Worm (Caenorhabditis elegans) whole organism, mixed stage, embryonic: Measurements from ENCODE around the gene M88.3.

Source experiments
- M03D4.4 ChIP-seq: sonication (generic microtip); optimal IDR thresholded peaks from 2 replicates; lab custom pipeline; 2017; ENCODE audit warnings: mild to moderate bottlenecking, missing genetic modification characterization, missing compliant biosample characterization
- blmp-1 ChIP-seq: fragments of 150-350 bp; optimal IDR thresholded peaks from 2 replicates; lab custom pipeline; 2014; ENCODE audit warnings: missing biosample characterization, missing genetic modification characterization
- ceh-39 ChIP-seq: fragments of 150-350 bp; optimal IDR thresholded peaks from 2 replicates; lab custom pipeline; 2014; ENCODE audit warnings: missing biosample characterization, missing genetic modification characterization
- ceh-83 ChIP-seq: fragments of 200-800 bp; sonication (Bioruptor generic); optimal IDR thresholded peaks from 2 replicates; lab custom pipeline; 2018; ENCODE audit warnings: mild to moderate bottlenecking, missing genetic modification characterization, missing compliant biosample characterization
- ces-1 ChIP-seq: fragments of 150-350 bp; optimal IDR thresholded peaks from 2 replicates; lab custom pipeline; 2014; ENCODE audit warnings: missing biosample characterization, missing genetic modification reagents, missing genetic modification characterization
- cnd-1 ChIP-seq: fragments of 200-800 bp; sonication (Bioruptor generic); optimal IDR thresholded peaks from 2 replicates; lab custom pipeline; 2018; ENCODE audit warnings: mild to moderate bottlenecking, missing genetic modification characterization, missing compliant biosample characterization
- drap-1 ChIP-seq: fragments of 200-800 bp; sonication (Bioruptor generic); optimal IDR thresholded peaks from 3 replicates; lab custom pipeline; 2018; ENCODE audit warnings: mild to moderate bottlenecking, missing genetic modification characterization, missing compliant biosample characterization
- elt-1 ChIP-seq: sonication (generic microtip); optimal IDR thresholded peaks from 2 replicates; lab custom pipeline; 2017; ENCODE audit warnings: missing genetic modification characterization, mild to moderate bottlenecking, missing compliant biosample characterization, antibody characterized with exemption, moderate library complexity, borderline replicate concordance; ENCODE audit not compliant: insufficient read depth
- elt-3 ChIP-seq: fragments of 150-350 bp; optimal IDR thresholded peaks from 2 replicates; lab custom pipeline; 2014; ENCODE audit warnings: missing biosample characterization, missing genetic modification characterization
- ham-2 ChIP-seq: fragments of 200-800 bp; sonication (Bioruptor generic); optimal IDR thresholded peaks from 2 replicates; lab custom pipeline; 2018; ENCODE audit warnings: mild to moderate bottlenecking, missing genetic modification characterization, missing compliant biosample characterization
- hlh-1 ChIP-seq: fragments of 150-350 bp; optimal IDR thresholded peaks from 2 replicates; lab custom pipeline; 2014; ENCODE audit warnings: missing biosample characterization, missing genetic modification reagents, missing genetic modification characterization
- lin-13 ChIP-seq: fragments of 150-350 bp; optimal IDR thresholded peaks from 2 replicates; lab custom pipeline; 2014; ENCODE audit warnings: missing biosample characterization, missing genetic modification characterization
- lsy-2 ChIP-seq: fragments of 150-350 bp; optimal IDR thresholded peaks from 2 replicates; lab custom pipeline; 2014; ENCODE audit warnings: missing biosample characterization, missing genetic modification characterization
- mep-1 ChIP-seq: fragments of 150-350 bp; optimal IDR thresholded peaks from 2 replicates; lab custom pipeline; 2017; ENCODE audit warnings: missing biosample characterization, missing genetic modification reagents, missing genetic modification characterization, inconsistent platforms
- mls-2 ChIP-seq: sonication (generic microtip); optimal IDR thresholded peaks from 2 replicates; lab custom pipeline; 2016; ENCODE audit warnings: mild to moderate bottlenecking, missing genetic modification characterization, moderate library complexity, missing compliant biosample characterization
- nhr-12 ChIP-seq: fragments of 150-350 bp; optimal IDR thresholded peaks from 2 replicates; lab custom pipeline; 2014; ENCODE audit warnings: missing biosample characterization, missing genetic modification characterization
- nhr-2 ChIP-seq: fragments of 150-350 bp; optimal IDR thresholded peaks from 2 replicates; lab custom pipeline; 2014; ENCODE audit warnings: missing biosample characterization, missing genetic modification characterization
- nhr-76 ChIP-seq: sonication (generic microtip); optimal IDR thresholded peaks from 2 replicates; lab custom pipeline; 2017; ENCODE audit warnings: missing biosample characterization, missing genetic modification characterization
- pha-4 ChIP-seq: fragments of 150-350 bp; optimal IDR thresholded peaks from 2 replicates; lab custom pipeline; 2018; ENCODE audit warnings: missing biosample characterization, missing genetic modification reagents, missing genetic modification characterization
- sem-2 ChIP-seq: fragments of 200-800 bp; sonication (Bioruptor generic); optimal IDR thresholded peaks from 2 replicates; lab custom pipeline; 2018; ENCODE audit warnings: mild to moderate bottlenecking, missing genetic modification characterization, missing compliant biosample characterization
- sptf-1 ChIP-seq: sonication (generic microtip); optimal IDR thresholded peaks from 2 replicates; lab custom pipeline; 2017; ENCODE audit warnings: mild to moderate bottlenecking, missing genetic modification characterization, moderate library complexity, missing compliant biosample characterization
- tbx-8 ChIP-seq: fragments of 200-800 bp; sonication (Bioruptor generic); optimal IDR thresholded peaks from 2 replicates; lab custom pipeline; 2018; ENCODE audit warnings: mild to moderate bottlenecking, missing genetic modification characterization, moderate library complexity, missing compliant biosample characterization
- unc-120 ChIP-seq: sonication (generic microtip); optimal IDR thresholded peaks from 2 replicates; lab custom pipeline; 2017; ENCODE audit warnings: missing genetic modification characterization, missing compliant biosample characterization; ENCODE audit not compliant: poor library complexity, severe bottlenecking
- unc-39 ChIP-seq: fragments of 150-350 bp; optimal IDR thresholded peaks from 2 replicates; lab custom pipeline; 2014; ENCODE audit warnings: missing biosample characterization, missing genetic modification characterization
- unc-62 ChIP-seq: fragments of 150-350 bp; optimal IDR thresholded peaks from 2 replicates; lab custom pipeline; 2014; ENCODE audit warnings: missing biosample characterization, missing genetic modification reagents, missing genetic modification characterization
- zip-8 ChIP-seq: fragments of 150-350 bp; optimal IDR thresholded peaks from 2 replicates; lab custom pipeline; 2014; ENCODE audit warnings: missing biosample characterization, missing genetic modification characterization
- ztf-11 ChIP-seq: fragments of 150-350 bp; optimal IDR thresholded peaks from 2 replicates; lab custom pipeline; 2014; ENCODE audit warnings: missing biosample characterization, missing genetic modification characterization

The M88.3 gene

DNA sequence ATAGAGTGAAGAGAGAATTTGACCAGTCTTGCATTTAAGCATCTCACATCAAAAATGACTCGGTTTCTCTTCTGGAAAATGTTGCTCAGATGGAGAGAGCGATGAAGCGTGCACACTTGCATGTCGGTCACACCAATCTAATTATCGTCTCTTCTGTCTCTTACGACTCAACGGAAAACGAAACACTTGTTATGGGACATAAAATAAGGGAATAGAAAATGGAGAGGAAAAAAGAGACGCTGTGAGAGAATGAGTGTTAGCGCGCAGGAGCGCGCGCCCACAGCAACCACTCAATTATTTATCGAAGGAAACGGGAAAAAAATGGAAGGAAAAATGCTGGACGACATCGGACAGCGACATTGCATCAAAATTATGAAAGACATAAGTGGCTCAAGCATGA lies 39.1 kb downstream of the M88.3 start:
- TF ChIP-seq ces-1 (GFP tag; lab: Kevin White, UChicago) (peak; percentile 97), lsy-2 (tag; lab: Kevin White, UChicago) (no peak), mep-1 (no peak), tbx-8 (GFP tag; lab: Kevin White, UChicago) (no peak), mls-2 (peak; percentile 58), M03D4.4 (peak; percentile 20)

ce11 chrIII:4504934-4505484 lies 39.9 kb downstream of the M88.3 start:
- TF ChIP-seq lin-13 (tag; lab: Kevin White, UChicago) (no peak), lsy-2 (tag; lab: Kevin White, UChicago) (no peak), unc-120 (tag; lab: Kevin White, UChicago) (no peak)

DNA sequence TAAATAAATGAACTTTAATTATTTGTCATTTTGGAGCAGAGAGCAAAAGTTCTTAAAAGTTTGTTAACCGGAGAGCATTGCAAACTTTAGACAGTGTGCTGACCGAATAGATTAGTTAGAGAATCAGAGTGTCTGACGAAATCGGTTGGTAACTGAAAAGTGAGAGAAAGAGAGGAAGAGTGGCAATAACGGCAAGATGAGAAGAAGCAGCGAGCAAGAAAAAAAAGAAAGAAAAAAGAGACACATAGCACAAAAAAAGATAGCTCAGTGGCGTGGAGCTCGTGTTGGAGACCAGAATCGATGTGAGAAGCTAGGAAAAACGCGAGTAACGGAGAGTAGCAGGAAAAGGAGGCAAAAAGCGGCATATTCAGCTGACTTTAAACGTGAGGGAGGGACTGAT lies 40.5 kb downstream of the M88.3 start:
- peak; percentile 56 for TF ChIP-seq ces-1 (GFP tag; lab: Kevin White, UChicago)
- peak; percentile 44 for TF ChIP-seq unc-120 (tag; lab: Kevin White, UChicago)
- TF ChIP-seq elt-3: no peak
- TF ChIP-seq, all 35 proteins: peak for 2

ce11 chrIII:4502559-4503240 lies 42.2 kb downstream of the M88.3 start:
- peak; percentile 4 for TF ChIP-seq mep-1
- no peak for TF ChIP-seq ces-1 (GFP tag; lab: Kevin White, UChicago)
- TF ChIP-seq M03D4.4: peak; percentile 10
- peak; percentile 53 for TF ChIP-seq ceh-39 (tag; lab: Kevin White, UChicago)
- no peak for TF ChIP-seq ceh-83 (GFP tag; lab: Kevin White, UChicago)
- no peak for TF ChIP-seq unc-39 (tag; lab: Kevin White, UChicago)
- TF ChIP-seq ham-2: peak; percentile 34
- peak; percentile 30 for TF ChIP-seq pha-4
- TF ChIP-seq sptf-1 (tag; lab: Kevin White, UChicago): peak; percentile 41
- peak; percentile 56 for TF ChIP-seq unc-62 (GFP tag; lab: Kevin White, UChicago)
- TF ChIP-seq cnd-1 (tag; lab: Kevin White, UChicago): peak; percentile 83
- peak; percentile 91 for TF ChIP-seq nhr-2 (tag; lab: Kevin White, UChicago)
- no peak for TF ChIP-seq elt-3
- TF ChIP-seq sem-2 (GFP tag; lab: Kevin White, UChicago): no peak
- TF ChIP-seq drap-1 (GFP tag; lab: Kevin White, UChicago): no peak
- no peak for TF ChIP-seq hlh-1
- TF ChIP-seq ztf-11 (tag; lab: Kevin White, UChicago): peak; percentile 43
- TF ChIP-seq zip-8 (tag; lab: Kevin White, UChicago): peak; percentile 89

ce11 chrIII:4498938-4499337 lies 45.9 kb downstream of the M88.3 start, which contains the start of the genes C07G2.5 and atf-7:
C07G2.5 (minus strand) TSS chrIII:4499038.
atf-7 (minus strand) TSS chrIII:4499045.
- no peak for TF ChIP-seq mls-2
- TF ChIP-seq elt-1 (tag; lab: Kevin White, UChicago): no peak
- TF ChIP-seq pha-4: no peak
- no peak for TF ChIP-seq ceh-83 (GFP tag; lab: Kevin White, UChicago)
- no peak for TF ChIP-seq sptf-1 (tag; lab: Kevin White, UChicago)
- TF ChIP-seq nhr-2 (tag; lab: Kevin White, UChicago): no peak
- no peak for TF ChIP-seq nhr-76 (tag; lab: Kevin White, UChicago)
- no peak for TF ChIP-seq blmp-1 (tag; lab: Kevin White, UChicago)
- TF ChIP-seq, all 35 proteins: peak for 0

ce11 chrIII:4496085-4496484 lies 48.8 kb downstream of the M88.3 start:
- TF ChIP-seq drap-1 (GFP tag; lab: Kevin White, UChicago) (no peak), lsy-2 (tag; lab: Kevin White, UChicago) (no peak), zip-8 (tag; lab: Kevin White, UChicago) (peak; percentile 29), lin-13 (tag; lab: Kevin White, UChicago) (no peak), nhr-12 (no peak), hlh-1 (no peak), pha-4 (no peak), ceh-83 (GFP tag; lab: Kevin White, UChicago) (no peak)
